Worm (Caenorhabditis elegans) whole organism, late embryonic: ENCODE data around the gene srsx-39.

ENCODE experiments used
- ama-1 ChIP-seq: fragments of 150-350 bp; optimal IDR thresholded peaks from 2 replicates; lab custom pipeline; 2014
- ceh-14 ChIP-seq: sonication (generic microtip); optimal IDR thresholded peaks from 2 replicates; lab custom pipeline; 2016; ENCODE audit warnings: missing genotype, missing genetic modification characterization, missing compliant biosample characterization
- pha-4 ChIP-seq: fragments of 150-350 bp; optimal IDR thresholded peaks from 2 replicates; lab custom pipeline; 2018; ENCODE audit warnings: missing biosample characterization, missing genetic modification reagents, missing genetic modification characterization

DNA sequence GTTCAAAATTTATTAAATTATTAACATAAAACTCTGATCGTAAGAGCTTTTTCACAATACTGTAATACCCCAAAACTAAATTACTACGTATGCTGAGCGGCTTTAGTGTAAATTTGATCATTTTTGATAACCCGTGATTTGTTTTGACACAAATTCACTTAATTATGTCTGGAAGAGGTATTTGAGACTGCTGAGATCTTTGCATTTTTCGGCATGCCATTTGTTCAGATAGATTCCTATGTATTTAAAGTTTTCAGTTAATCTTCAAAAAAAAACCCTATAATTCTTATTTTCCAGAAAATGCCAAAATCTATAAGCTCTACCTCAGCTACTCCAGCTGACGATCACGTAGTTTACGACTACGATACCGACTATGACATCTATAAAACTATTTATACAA, 26.3 kb downstream of the srsx-39 start, which contains the start of gene srw-15:
- no peak for TF ChIP-seq pha-4
- TF ChIP-seq ama-1, result no peak
- TF ChIP-seq ceh-14 (tag; lab: Kevin White, UChicago), result no peak
